Worm (Caenorhabditis elegans) whole organism, young adult: ENCODE results near the gene ham-2.

Experiments used
- F22D6.2 ChIP-seq: sonication (generic microtip); optimal IDR thresholded peaks from 2 replicates; lab custom pipeline; 2016; ENCODE audit warnings: mild to moderate bottlenecking, missing genetic modification characterization, missing compliant biosample characterization
- ceh-40 ChIP-seq: fragments of 200-800 bp; sonication (Bioruptor generic); IDR thresholded peaks from 2 replicates; pipeline ENCODE4 v1.3.6; 2022; ENCODE audit warnings: missing genetic modification characterization, missing compliant biosample characterization
- lin-40 ChIP-seq: sonication (generic microtip); optimal IDR thresholded peaks from 2 replicates; lab custom pipeline; 2016; ENCODE audit warnings: missing genetic modification characterization, mild to moderate bottlenecking, missing compliant biosample characterization, missing genotype, missing genetic modification reagents
- unc-130 ChIP-seq: sonication (generic microtip); optimal IDR thresholded peaks from 2 replicates; lab custom pipeline; 2016; ENCODE audit warnings: missing genetic modification reagents, missing genetic modification characterization, missing compliant biosample characterization

ce11 chrX:4571137-4571536 is 16.7 kb downstream of the ham-2 start, which contains the start of gene amt-1:
- TF ChIP-seq ceh-40 (GFP tag; lab: Robert Waterston, UW) (no peak), lin-40 (tag; lab: Kevin White, UChicago) (no peak), F22D6.2 (tag; lab: Kevin White, UChicago) (no peak), unc-130 (GFP tag; lab: Kevin White, UChicago) (no peak)
